Fruit fly (Drosophila melanogaster) S2 (cell line): Measurements from ENCODE around the gene CecA2.

Experiments used
- CG8478 ChIP-seq: fragments of >200 bp; optimal IDR thresholded peaks from 2 replicates; lab custom pipeline; 2018
- CTCF ChIP-seq, 2 experiments: fragments of >200 bp; optimal IDR thresholded peaks; 2 replicates each; lab custom pipeline; 2018

DNA sequence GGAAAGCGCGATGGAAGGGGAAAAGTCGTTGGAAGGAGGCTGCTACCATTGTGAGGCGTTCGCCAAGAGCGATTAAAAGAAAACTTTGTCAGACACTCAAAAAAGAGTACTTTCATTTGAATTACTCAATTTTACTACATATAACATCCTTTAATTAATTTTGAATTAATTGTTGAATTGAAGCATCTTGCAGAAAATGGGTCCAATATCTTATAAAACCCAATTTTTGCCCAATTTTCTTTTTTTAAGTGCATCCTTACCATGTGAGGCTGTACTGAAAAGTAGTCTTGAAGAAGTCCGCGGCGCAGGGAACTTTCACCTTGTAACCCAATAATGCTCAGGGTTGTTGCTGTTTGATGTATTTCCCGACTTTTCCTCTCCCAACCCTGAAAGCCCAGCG lies 23.3 kb downstream of the CecA2 start:
- no peak for TF ChIP-seq CTCF (optimal IDR thresholded peaks at IDR 0.05; lab: Kevin White, UChicago)
- TF ChIP-seq CG8478 (lab: Kevin White, UChicago) = no peak
